Fruit fly (Drosophila melanogaster): ENCODE results near the gene Orc2.

DNA sequence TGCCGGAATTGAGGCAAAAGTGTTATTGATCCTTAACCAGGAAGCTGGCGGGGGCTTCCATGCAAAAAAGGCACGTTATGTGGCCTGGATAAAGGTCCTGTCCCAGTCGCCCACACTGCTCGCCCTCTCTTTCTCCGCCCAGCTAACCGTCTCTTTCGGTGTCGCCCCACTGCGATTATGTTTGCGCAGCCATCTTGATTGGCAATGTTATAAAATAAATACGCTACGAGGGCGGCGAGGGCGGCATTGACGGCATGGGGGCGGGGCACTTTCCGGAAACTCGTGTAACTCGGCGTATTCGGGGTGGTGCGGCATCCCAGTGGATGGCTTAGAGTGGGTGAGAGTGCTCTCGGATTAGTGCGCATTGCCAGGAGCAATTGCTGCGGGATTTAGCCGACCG is 41.1 kb upstream of the Orc2 start:
- TF ChIP-seq CG17806 (tag; optimal IDR thresholded peaks at IDR 0.05): no peak
- TF ChIP-seq EcR (GFP tag; optimal IDR thresholded peaks at IDR 0.05): no peak
- TF ChIP-seq CG34367 (tag; optimal IDR thresholded peaks at IDR 0.05): no peak
- TF ChIP-seq CG12605 (GFP tag; IDR thresholded peaks at IDR 0.05): no peak
- no peak for TF ChIP-seq rn (GFP tag; IDR thresholded peaks at IDR 0.05)
- TF ChIP-seq CG8159 (tag; optimal IDR thresholded peaks at IDR 0.05): no peak
- TF ChIP-seq D1 (tag; optimal IDR thresholded peaks at IDR 0.05): no peak
- TF ChIP-seq CG32121 (GFP tag; IDR thresholded peaks at IDR 0.05): no peak
- no peak for TF ChIP-seq CG15710 (tag; optimal IDR thresholded peaks at IDR 0.05)
- no peak for TF ChIP-seq CG9948 (tag; optimal IDR thresholded peaks at IDR 0.05)
- no peak for TF ChIP-seq Snoo (tag; optimal IDR thresholded peaks at IDR 0.05)
- TF ChIP-seq CG10348 (GFP tag; IDR thresholded peaks at IDR 0.05): no peak

Data from whole organism, pupa.